Fruit fly (Drosophila melanogaster) whole organism, embryonic: Measurements from ENCODE around the gene shv.

Experiments
- ATbp ChIP-seq: fragments of 200-800 bp; sonication (Bioruptor generic); optimal IDR thresholded peaks from 2 replicates; lab custom pipeline; 2017; ENCODE audit warnings: missing biosample characterization, mild to moderate bottlenecking, missing genetic modification characterization, missing genetic modification reagents
- Aef1 ChIP-seq: fragments of 200-800 bp; sonication (Bioruptor generic); IDR thresholded peaks from 3 replicates; pipeline ENCODE4 v1.3.6; 2022; ENCODE audit warnings: missing biosample characterization, missing genetic modification characterization
- Atf-2 ChIP-seq: fragments of 200-800 bp; sonication (Bioruptor generic); optimal IDR thresholded peaks from 2 replicates; lab custom pipeline; 2016; ENCODE audit warnings: missing biosample characterization, missing genetic modification characterization
- BEAF-32 ChIP-seq: fragments of 200-800 bp; sonication (Bioruptor generic); optimal IDR thresholded peaks from 3 replicates; lab custom pipeline; 2017; ENCODE audit warnings: missing biosample characterization, missing genetic modification characterization, mild to moderate bottlenecking, moderate library complexity, missing genetic modification reagents
- Blimp-1 ChIP-seq: fragments of 200-800 bp; sonication (Bioruptor generic); optimal IDR thresholded peaks from 3 replicates; lab custom pipeline; 2018; ENCODE audit warnings: missing biosample characterization, missing genetic modification characterization, mild to moderate bottlenecking, moderate library complexity, missing genetic modification reagents
- CG10462 ChIP-seq: fragments of 200-800 bp; sonication (Bioruptor generic); optimal IDR thresholded peaks from 2 replicates; lab custom pipeline; 2016; ENCODE audit warnings: missing biosample characterization, missing genetic modification characterization
- CG11085 ChIP-seq: fragments of 200-800 bp; sonication (Bioruptor generic); IDR thresholded peaks from 2 replicates; pipeline ENCODE4 v1.3.6; 2022; ENCODE audit warnings: missing biosample characterization, missing genetic modification characterization
- CG11695 ChIP-seq: fragments of 200-800 bp; sonication (Bioruptor generic); IDR thresholded peaks from 3 replicates; pipeline ENCODE4 v1.3.6; 2022; ENCODE audit warnings: missing biosample characterization, missing genetic modification characterization
- CG11696 ChIP-seq: fragments of 200-800 bp; sonication (Bioruptor generic); IDR thresholded peaks from 2 replicates; pipeline ENCODE4 v1.3.6; 2022; ENCODE audit warnings: missing biosample characterization, missing genetic modification characterization
- CG12104 ChIP-seq: fragments of 200-800 bp; sonication (Bioruptor generic); optimal IDR thresholded peaks from 3 replicates; lab custom pipeline; 2016; ENCODE audit warnings: missing biosample characterization, missing genetic modification characterization
- CG13123 ChIP-seq: fragments of 200-800 bp; sonication (Bioruptor generic); optimal IDR thresholded peaks from 2 replicates; lab custom pipeline; 2016; ENCODE audit warnings: missing biosample characterization, missing genetic modification characterization
- CG1792 ChIP-seq: fragments of 200-800 bp; sonication (Bioruptor generic); optimal IDR thresholded peaks from 2 replicates; lab custom pipeline; 2016; ENCODE audit warnings: missing biosample characterization, missing genetic modification characterization
- CG18764 ChIP-seq: fragments of 200-800 bp; sonication (Bioruptor generic); optimal IDR thresholded peaks from 3 replicates; lab custom pipeline; 2016; ENCODE audit warnings: missing biosample characterization, missing genetic modification characterization
- CG3065 ChIP-seq: fragments of 200-800 bp; sonication (Bioruptor generic); optimal IDR thresholded peaks from 2 replicates; lab custom pipeline; 2016; ENCODE audit warnings: missing biosample characterization, missing genetic modification characterization
- CG31388 ChIP-seq: fragments of 200-800 bp; sonication (Bioruptor generic); optimal IDR thresholded peaks from 2 replicates; lab custom pipeline; 2016; ENCODE audit warnings: missing biosample characterization, missing genetic modification characterization
- CG3281 ChIP-seq: fragments of 200-800 bp; sonication (Bioruptor generic); optimal IDR thresholded peaks from 3 replicates; lab custom pipeline; 2017; ENCODE audit warnings: missing biosample characterization, mild to moderate bottlenecking, missing genetic modification characterization
- CG3847 ChIP-seq: fragments of 200-800 bp; sonication (Bioruptor generic); IDR thresholded peaks from 2 replicates; pipeline ENCODE4 v1.3.6; 2022; ENCODE audit warnings: missing biosample characterization, missing genetic modification characterization
- CG5245 ChIP-seq: fragments of 200-800 bp; sonication (Bioruptor generic); optimal IDR thresholded peaks from 3 replicates; lab custom pipeline; 2016; ENCODE audit warnings: missing biosample characterization, missing genetic modification characterization
- CG5953 ChIP-seq: fragments of 200-800 bp; sonication (Bioruptor generic); IDR thresholded peaks from 2 replicates; pipeline ENCODE4 v1.3.6; 2022; ENCODE audit warnings: missing biosample characterization, missing genetic modification characterization
- CG7745 ChIP-seq: fragments of 200-800 bp; sonication (Bioruptor generic); optimal IDR thresholded peaks from 2 replicates; lab custom pipeline; 2018; ENCODE audit warnings: missing biosample characterization, mild to moderate bottlenecking, missing genetic modification characterization, moderate library complexity
- CG7928 ChIP-seq: fragments of 200-800 bp; sonication (Bioruptor generic); optimal IDR thresholded peaks from 2 replicates; lab custom pipeline; 2017; ENCODE audit warnings: missing biosample characterization, mild to moderate bottlenecking, missing genetic modification characterization
- CG9215 ChIP-seq: fragments of 200-800 bp; sonication (Bioruptor generic); IDR thresholded peaks from 2 replicates; pipeline ENCODE4 v1.3.6; 2022; ENCODE audit warnings: missing biosample characterization, missing genetic modification characterization
- CG9876 ChIP-seq: fragments of 200-800 bp; sonication (Bioruptor generic); optimal IDR thresholded peaks from 2 replicates; lab custom pipeline; 2016; ENCODE audit warnings: missing biosample characterization, missing genetic modification characterization
- Camta ChIP-seq: fragments of 200-800 bp; sonication (Bioruptor generic); optimal IDR thresholded peaks from 2 replicates; lab custom pipeline; 2016; ENCODE audit warnings: missing biosample characterization, missing genetic modification characterization
- Chrac-16 ChIP-seq: fragments of 200-800 bp; sonication (Bioruptor generic); optimal IDR thresholded peaks from 3 replicates; lab custom pipeline; 2016; ENCODE audit warnings: missing biosample characterization, missing genetic modification characterization
- D ChIP-seq, 2 experiments: fragments of 200-800 bp in 1 of 2; fragments of >200 bp in 1 of 2; sonication (Bioruptor generic) in 1 of 2; optimal IDR thresholded peaks; 2 replicates in 1 of 2; 3 replicates in 1 of 2; lab custom pipeline; 2017; ENCODE audit warnings: mild to moderate bottlenecking in 1 of 2, missing biosample characterization in 1 of 2, missing genetic modification characterization in 1 of 2, missing genetic modification reagents in 1 of 2
- Dip2 ChIP-seq: fragments of 200-800 bp; sonication (Bioruptor generic); IDR thresholded peaks from 2 replicates; pipeline ENCODE4 v1.3.6; 2022; ENCODE audit warnings: missing biosample characterization, missing genetic modification characterization
- Dp ChIP-seq: fragments of 200-800 bp; sonication (Bioruptor generic); optimal IDR thresholded peaks from 2 replicates; lab custom pipeline; 2018; ENCODE audit warnings: missing biosample characterization, mild to moderate bottlenecking, missing genetic modification characterization, moderate library complexity
- MESR4 ChIP-seq: fragments of 200-800 bp; sonication (Bioruptor generic); optimal IDR thresholded peaks from 2 replicates; lab custom pipeline; 2018; ENCODE audit warnings: missing biosample characterization, mild to moderate bottlenecking, missing genetic modification characterization, moderate library complexity
- MTF-1 ChIP-seq: fragments of 200-800 bp; sonication (Bioruptor generic); optimal IDR thresholded peaks from 2 replicates; lab custom pipeline; 2018; ENCODE audit warnings: missing biosample characterization, mild to moderate bottlenecking, missing genetic modification characterization, borderline replicate concordance
- Med ChIP-seq: fragments of 200-800 bp; sonication (Bioruptor generic); peaks from one replicate; lab custom pipeline; 2016; ENCODE audit warnings: missing biosample characterization, missing genetic modification characterization, mild to moderate bottlenecking, inconsistent platforms, moderate library complexity
- Oaz ChIP-seq: fragments of 200-800 bp; sonication (Bioruptor generic); IDR thresholded peaks from 2 replicates; pipeline ENCODE4 v1.3.6; 2022; ENCODE audit warnings: missing biosample characterization, missing genetic modification characterization
- Pdp1 ChIP-seq, 2 experiments: fragments of 200-800 bp; sonication (Bioruptor generic); optimal IDR thresholded peaks; 3 replicates each; lab custom pipeline; 2016; ENCODE audit warnings: missing biosample characterization in 2 of 2, missing genetic modification characterization in 2 of 2, mild to moderate bottlenecking in 1 of 2, moderate library complexity in 1 of 2
- bowl ChIP-seq: fragments of 200-800 bp; sonication (Bioruptor generic); IDR thresholded peaks from 2 replicates; pipeline ENCODE4 v1.3.6; 2022; ENCODE audit warnings: missing biosample characterization, missing genetic modification characterization
- btn ChIP-seq: fragments of 200-800 bp; sonication (Bioruptor generic); optimal IDR thresholded peaks from 2 replicates; lab custom pipeline; 2016; ENCODE audit warnings: missing biosample characterization, missing genetic modification characterization
- cas ChIP-seq: fragments of 200-800 bp; sonication (Bioruptor generic); IDR thresholded peaks from 2 replicates; pipeline ENCODE4 v1.3.6; 2022; ENCODE audit warnings: missing biosample characterization, missing genetic modification characterization
- chif ChIP-seq, 2 experiments: fragments of 200-800 bp; sonication (Bioruptor generic); optimal IDR thresholded peaks; 3 replicates each; lab custom pipeline; 2016; ENCODE audit warnings: missing biosample characterization in 2 of 2, missing genetic modification characterization in 2 of 2
- dmrt11E ChIP-seq: fragments of 200-800 bp; sonication (Bioruptor generic); optimal IDR thresholded peaks from 3 replicates; lab custom pipeline; 2018; ENCODE audit warnings: missing biosample characterization, mild to moderate bottlenecking, missing genetic modification characterization, moderate library complexity
- gce ChIP-seq: fragments of 200-800 bp; sonication (Bioruptor generic); IDR thresholded peaks from 3 replicates; pipeline ENCODE4 v1.3.6; 2022; ENCODE audit warnings: missing biosample characterization, missing genetic modification characterization
- gro ChIP-seq: fragments of 200-800 bp; sonication (Bioruptor generic); optimal IDR thresholded peaks from 2 replicates; lab custom pipeline; 2016; ENCODE audit warnings: missing biosample characterization, missing genetic modification characterization
- lab ChIP-seq: fragments of 200-800 bp; sonication (Bioruptor generic); optimal IDR thresholded peaks from 3 replicates; lab custom pipeline; 2017; ENCODE audit warnings: missing biosample characterization, missing genetic modification characterization, mild to moderate bottlenecking, moderate library complexity, missing genetic modification reagents
- mam ChIP-seq: fragments of 200-800 bp; sonication (Bioruptor generic); optimal IDR thresholded peaks from 3 replicates; lab custom pipeline; 2016; ENCODE audit warnings: missing biosample characterization, missing genetic modification characterization
- org-1 ChIP-seq: fragments of 200-800 bp; sonication (Bioruptor generic); optimal IDR thresholded peaks from 2 replicates; lab custom pipeline; 2017; ENCODE audit warnings: missing biosample characterization, missing genetic modification characterization
- pho ChIP-seq: fragments of 200-800 bp; sonication (Bioruptor generic); optimal IDR thresholded peaks from 2 replicates; lab custom pipeline; 2016; ENCODE audit warnings: missing biosample characterization, missing genetic modification characterization
- run ChIP-seq: fragments of 200-800 bp; sonication (Bioruptor generic); optimal IDR thresholded peaks from 3 replicates; lab custom pipeline; 2018; ENCODE audit warnings: missing biosample characterization, mild to moderate bottlenecking, missing genetic modification characterization
- sc ChIP-seq, 3 experiments: fragments of >200 bp in 2 of 3; fragments of 200-800 bp in 1 of 3; sonication (Bioruptor generic) in 1 of 3; optimal IDR thresholded peaks; 2 replicates in 2 of 3; 3 replicates in 1 of 3; lab custom pipeline; 2017; ENCODE audit warnings: mild to moderate bottlenecking in 1 of 3, missing biosample characterization in 1 of 3, missing genetic modification characterization in 1 of 3, missing genetic modification reagents in 1 of 3
- sim ChIP-seq: fragments of 200-800 bp; sonication (Bioruptor generic); IDR thresholded peaks from 2 replicates; pipeline ENCODE4 v1.3.6; 2022; ENCODE audit warnings: missing biosample characterization, missing genetic modification characterization
- slou ChIP-seq: fragments of 200-800 bp; sonication (Bioruptor generic); optimal IDR thresholded peaks from 3 replicates; lab custom pipeline; 2016; ENCODE audit warnings: missing biosample characterization, missing genetic modification characterization
- unpg ChIP-seq: fragments of 200-800 bp; sonication (Bioruptor generic); optimal IDR thresholded peaks from 3 replicates; lab custom pipeline; 2018; ENCODE audit warnings: missing biosample characterization, mild to moderate bottlenecking, missing genetic modification characterization, moderate library complexity
- wdn ChIP-seq: fragments of 200-800 bp; sonication (Bioruptor generic); IDR thresholded peaks from 2 replicates; pipeline ENCODE4 v1.3.6; 2022; ENCODE audit warnings: missing biosample characterization, missing genetic modification characterization

Gene shv

dm6 chr2L:421119-421821 is 31.6 kb upstream of the shv start, which contains the start of the genes CG11885 and CG13692 (continued):
- TF ChIP-seq lab (GFP tag; lab: Kevin White, UChicago) (peak; percentile 60), CG12104 (GFP tag; lab: Kevin White, UChicago) (no peak), Blimp-1 (GFP tag; lab: Kevin White, UChicago) (no peak), Med (peak; percentile 88), sc (optimal IDR thresholded peaks at IDR 0.05; lab: Kevin White, UChicago) (no peak), sc (GFP tag; optimal IDR thresholded peaks at IDR 0.05; lab: Kevin White, UChicago) (no peak), run (tag; lab: Kevin White, UChicago) (no peak), BEAF-32 (peak; percentile 98), D (optimal IDR thresholded peaks at IDR 0.05; lab: Kevin White, UChicago) (peak; percentile 76), D (GFP tag; optimal IDR thresholded peaks at IDR 0.05; lab: Kevin White, UChicago) (no peak), CG9876 (GFP tag; lab: Kevin White, UChicago) (no peak), chif (GFP tag; optimal IDR thresholded peaks at IDR 0.05; lab: Kevin White, UChicago) (no peak), unpg (peak; percentile 23), CG1792 (GFP tag; lab: Kevin White, UChicago) (no peak), CG13123 (GFP tag; lab: Kevin White, UChicago) (no peak), Dip2 (no peak), Oaz (GFP tag; lab: Robert Waterston, UW) (no peak), slou (GFP tag; lab: Kevin White, UChicago) (no peak), sim (GFP tag; lab: Robert Waterston, UW) (no peak), MESR4 (peak; percentile 72), CG5953 (GFP tag; lab: Robert Waterston, UW) (no peak), Atf-2 (GFP tag; lab: Kevin White, UChicago) (no peak), Chrac-16 (GFP tag; lab: Kevin White, UChicago) (peak; percentile 31), CG9215 (GFP tag; lab: Robert Waterston, UW) (no peak), CG3847 (GFP tag; lab: Robert Waterston, UW) (peak; percentile 75), gce (no peak), btn (no peak), bowl (no peak), org-1 (no peak), CG10462 (GFP tag; lab: Kevin White, UChicago) (no peak), pho (GFP tag; lab: Kevin White, UChicago) (peak; percentile 10), Aef1 (GFP tag; lab: Robert Waterston, UW) (no peak), Camta (peak; percentile 17), wdn (no peak), CG3281 (GFP tag; lab: Kevin White, UChicago) (no peak), CG7928 (GFP tag; lab: Kevin White, UChicago) (peak; percentile 2), CG7745 (tag; lab: Kevin White, UChicago) (no peak), MTF-1 (GFP tag; lab: Kevin White, UChicago) (peak; percentile 24), CG3065 (GFP tag; lab: Kevin White, UChicago) (no peak), mam (no peak), CG11085 (GFP tag; lab: Robert Waterston, UW) (no peak), CG31388 (GFP tag; lab: Kevin White, UChicago) (no peak), CG18764 (GFP tag; lab: Kevin White, UChicago) (peak; percentile 9), CG11695 (no peak), ATbp (no peak), gro (GFP tag; lab: Kevin White, UChicago) (peak; percentile 56), CG11696 (GFP tag; lab: Robert Waterston, UW) (no peak), CG5245 (GFP tag; lab: Kevin White, UChicago) (no peak), Dp (GFP tag; lab: Kevin White, UChicago) (peak; percentile 81), dmrt11E (tag; lab: Kevin White, UChicago) (no peak), cas (GFP tag; lab: Robert Waterston, UW) (no peak), Pdp1 (GFP tag; optimal IDR thresholded peaks at IDR 0.05; lab: Kevin White, UChicago) (peak; percentile 7 to 98)
